Worm (Caenorhabditis elegans): ENCODE data around the gene C02E7.6.

The C02E7.6 gene

DNA sequence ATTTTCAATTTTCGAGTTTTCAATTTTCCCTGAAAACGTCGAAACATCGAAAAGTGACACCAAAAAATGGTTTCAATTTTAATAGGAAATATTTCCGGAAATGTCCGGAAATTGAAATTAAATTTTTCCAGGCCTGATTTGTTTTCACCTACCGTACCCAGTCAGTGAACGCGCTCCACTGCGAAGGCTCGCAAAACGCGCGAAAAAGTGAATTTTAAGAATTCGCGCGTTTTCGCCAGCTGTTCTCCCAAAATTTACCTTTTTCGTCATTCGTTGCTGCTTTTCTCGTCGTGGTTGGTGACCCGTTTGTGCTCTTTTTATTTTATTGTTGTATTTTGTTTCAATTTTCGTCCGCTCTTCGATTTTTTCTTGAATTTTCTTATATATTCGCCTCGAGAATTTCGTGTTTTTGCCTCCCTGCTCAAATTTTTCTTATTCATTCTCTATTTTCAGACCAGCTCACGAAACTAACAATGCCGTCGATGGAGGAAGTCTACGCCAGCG is 29.0 kb upstream of the C02E7.6 start, which contains the start of gene T19H12.2 (continued):
- TF ChIP-seq sptf-2 (GFP tag; optimal IDR thresholded peaks at IDR 0.05) (no peak), dpl-1 (GFP tag; optimal IDR thresholded peaks at IDR 0.05) (peak; percentile 94), T07F8.4 (tag; optimal IDR thresholded peaks at IDR 0.05) (no peak), attf-3 (GFP tag; conservative IDR thresholded peaks at IDR 0.05) (peak; percentile 67), ztf-3 (GFP tag; optimal IDR thresholded peaks at IDR 0.05) (no peak), tbx-9 (tag; optimal IDR thresholded peaks at IDR 0.05; ENCODE audit: borderline replicate concordance) (no peak), madf-3 (GFP tag; IDR thresholded peaks at IDR 0.05) (peak; percentile 92), ceh-91 (GFP tag; IDR thresholded peaks at IDR 0.05) (peak; percentile 99), tbp1 (GFP tag; optimal IDR thresholded peaks at IDR 0.05) (peak; percentile 66), akir-1 (GFP tag; optimal IDR thresholded peaks at IDR 0.05) (no peak), lag-1 (GFP tag; IDR thresholded peaks at IDR 0.05) (no peak), nfyb-1 (GFP tag; IDR thresholded peaks at IDR 0.05) (peak; percentile 59; the same call in 1 of the 2 replicates), B0261.1 (tag; optimal IDR thresholded peaks at IDR 0.05) (no peak), chd-7 (tag; optimal IDR thresholded peaks at IDR 0.05) (no peak), rec-8 (tag; optimal IDR thresholded peaks at IDR 0.05) (no peak), gei-17 (GFP tag; optimal IDR thresholded peaks at IDR 0.05) (no peak), xnd-1 (tag; optimal IDR thresholded peaks at IDR 0.05) (peak; percentile 99), him-1 (tag; optimal IDR thresholded peaks at IDR 0.05) (peak; percentile 80), lin-54 (GFP tag; optimal IDR thresholded peaks at IDR 0.05) (peak; percentile 88)

DNA sequence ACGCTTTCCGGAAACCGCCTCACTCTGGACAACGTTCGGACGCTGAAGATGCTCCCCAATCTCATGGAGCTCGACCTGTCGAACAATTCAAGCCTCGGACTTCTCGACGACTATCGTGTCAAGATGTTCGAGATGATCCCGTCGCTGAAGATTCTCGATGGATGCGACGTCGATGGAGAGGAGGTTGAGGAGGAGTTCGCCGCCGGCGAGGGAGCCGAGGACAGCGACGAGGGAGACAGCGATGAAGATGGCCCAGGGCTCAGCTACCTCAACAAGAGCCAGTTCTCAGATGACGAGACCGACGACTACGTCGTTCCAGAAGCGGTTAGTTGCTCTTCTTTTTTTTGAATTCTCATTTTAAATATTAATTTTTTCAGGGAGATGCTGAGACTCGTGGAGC is 28.2 kb upstream of the C02E7.6 start:
- TF ChIP-seq Y53G8AR.9 (GFP tag; conservative IDR thresholded peaks at IDR 0.05) (no peak), egl-18 (GFP tag; IDR thresholded peaks at IDR 0.05) (no peak), ztf-26 (tag; optimal IDR thresholded peaks at IDR 0.05) (no peak), egrh-3 (GFP tag; IDR thresholded peaks at IDR 0.05) (peak; percentile 70; the same call in 1 of the 2 replicates), zfh-2 (GFP tag; conservative IDR thresholded peaks at IDR 0.05) (peak; percentile 81)

DNA sequence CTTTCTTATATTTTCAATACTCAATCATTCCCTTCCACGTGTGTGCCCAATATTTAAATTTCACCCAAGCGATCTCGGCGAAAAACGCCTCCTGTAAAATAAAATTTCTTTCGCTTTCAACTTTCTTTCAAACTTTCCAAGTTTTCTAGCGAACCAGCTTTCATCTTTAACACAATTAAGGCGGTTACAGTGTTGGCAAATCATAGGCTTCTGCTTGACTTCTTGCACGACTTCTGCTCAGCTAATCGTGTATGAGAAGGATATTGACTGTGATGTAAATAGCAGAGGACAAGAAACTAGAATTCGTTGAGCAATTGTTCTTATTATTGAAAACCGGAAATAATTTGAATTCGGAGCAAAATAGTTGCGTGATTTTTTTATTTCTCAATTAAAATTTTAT is 27.7 kb upstream of the C02E7.6 start:
- TF ChIP-seq ztf-28 (GFP tag; IDR thresholded peaks at IDR 0.05) (no peak), hrde-1 (tag; optimal IDR thresholded peaks at IDR 0.05; ENCODE audit: borderline replicate concordance) (peak; percentile 70), snpc-1.3 (tag; optimal IDR thresholded peaks at IDR 0.05; ENCODE audit: insufficient read depth) (peak; percentile 45), Y56A3A.18 (GFP tag; IDR thresholded peaks at IDR 0.05) (0 out of 2 replicates have a peak, but pooled peaks have one; percentile 6), lin-26 (GFP tag; IDR thresholded peaks at IDR 0.05) (peak; percentile 63; the same call in 1 of the 2 replicates), snpc-4 (GFP tag; optimal IDR thresholded peaks at IDR 0.05) (no peak), snpc-4 (tag; optimal IDR thresholded peaks at IDR 0.05) (peak in 2 of 4 experiments; percentile 6 to 31), mcd-1 (GFP tag; IDR thresholded peaks at IDR 0.05) (0 out of 2 replicates have a peak, but pooled peaks have one; percentile 15), tlf-1 (GFP tag; optimal IDR thresholded peaks at IDR 0.05) (peak; percentile 53), madf-6 (GFP tag; IDR thresholded peaks at IDR 0.05) (peak; percentile 84), egl-44 (GFP tag; IDR thresholded peaks at IDR 0.05) (no peak), madf-3 (GFP tag; IDR thresholded peaks at IDR 0.05) (peak; percentile 81), bed-1 (GFP tag; IDR thresholded peaks at IDR 0.05) (no peak), B0336.3 (GFP tag; IDR thresholded peaks at IDR 0.05) (peak; percentile 84), B0261.1 (tag; optimal IDR thresholded peaks at IDR 0.05) (no peak), xnd-1 (tag; optimal IDR thresholded peaks at IDR 0.05) (peak; percentile 74), tbp1 (GFP tag; optimal IDR thresholded peaks at IDR 0.05) (peak; percentile 1), Y79H2A.3 (GFP tag; conservative IDR thresholded peaks at IDR 0.05) (peak; percentile 85; the same call in 1 of the 2 replicates), F23B12.7 (tag; optimal IDR thresholded peaks at IDR 0.05; ENCODE audit: insufficient read depth) (no peak), athp-1 (tag; optimal IDR thresholded peaks at IDR 0.05) (no peak), attf-3 (GFP tag; conservative IDR thresholded peaks at IDR 0.05) (no peak), lsl-1 (GFP tag; optimal IDR thresholded peaks at IDR 0.05) (peak; percentile 57), him-1 (tag; optimal IDR thresholded peaks at IDR 0.05) (peak; percentile 9), unc-130 (GFP tag; optimal IDR thresholded peaks at IDR 0.05) (peak; percentile 6), ceh-40 (GFP tag; IDR thresholded peaks at IDR 0.05) (no peak), aptf-3 (GFP tag; IDR thresholded peaks at IDR 0.05) (peak; percentile 6; the same call in 1 of the 2 replicates), F39B2.1 (GFP tag; IDR thresholded peaks at IDR 0.05) (peak; percentile 75; the same call in 1 of the 2 replicates)

Measured in whole organism, young adult.